Worm (Caenorhabditis elegans) whole organism, L4 larva: ENCODE results near the gene B0432.11.

Experiments
- F37D6.2 ChIP-seq: sonication (generic microtip); optimal IDR thresholded peaks from 2 replicates; lab custom pipeline; 2016; ENCODE audit warnings: mild to moderate bottlenecking, missing genetic modification characterization, missing compliant biosample characterization
- F49E8.2 ChIP-seq: sonication (generic microtip); optimal IDR thresholded peaks from 2 replicates; lab custom pipeline; 2016; ENCODE audit warnings: missing compliant biosample characterization, mild to moderate bottlenecking, missing genetic modification characterization, borderline replicate concordance
- T26A8.4 ChIP-seq: fragments of 200-800 bp; sonication (Bioruptor generic); IDR thresholded peaks from 2 replicates; pipeline ENCODE4 v1.3.6; 2022; ENCODE audit warnings: missing genetic modification characterization, missing compliant biosample characterization
- Y48G9A.11 ChIP-seq: fragments of 200-800 bp; sonication (Bioruptor generic); IDR thresholded peaks from 2 replicates; pipeline ENCODE4 v1.3.6; 2022; ENCODE audit warnings: missing genetic modification reagents, missing genetic modification characterization, missing compliant biosample characterization
- Y75B8A.6 ChIP-seq: fragments of 200-800 bp; sonication (Bioruptor generic); IDR thresholded peaks from 2 replicates; pipeline ENCODE4 v1.3.6; 2022; ENCODE audit warnings: missing genetic modification reagents, missing genetic modification characterization, missing compliant biosample characterization
- ZK546.5 ChIP-seq, 2 experiments: sonication (generic microtip); optimal IDR thresholded peaks; 2 replicates each; lab custom pipeline; 2017; ENCODE audit warnings: missing biosample characterization in 2 of 2, missing genetic modification characterization in 2 of 2
- aha-1 ChIP-seq: fragments of 150-350 bp; peaks from one replicate; lab custom pipeline; 2014; ENCODE audit warnings: missing biosample characterization, missing genetic modification characterization
- aly-2 ChIP-seq: sonication (generic microtip); optimal IDR thresholded peaks from 2 replicates; lab custom pipeline; 2018; ENCODE audit warnings: missing biosample characterization, missing genetic modification characterization
- attf-4 ChIP-seq: sonication (generic microtip); optimal IDR thresholded peaks from 3 replicates; lab custom pipeline; 2017; ENCODE audit warnings: missing biosample characterization, missing genetic modification characterization
- ceh-28 ChIP-seq: fragments of 150-350 bp; optimal IDR thresholded peaks from 2 replicates; lab custom pipeline; 2014; ENCODE audit warnings: missing biosample characterization, missing genetic modification reagents, missing genetic modification characterization
- ceh-32 ChIP-seq: sonication (generic microtip); optimal IDR thresholded peaks from 2 replicates; lab custom pipeline; 2016; ENCODE audit warnings: mild to moderate bottlenecking, missing genetic modification characterization, missing compliant biosample characterization; ENCODE audit not compliant: poor library complexity
- daf-12 ChIP-seq: fragments of 150-350 bp; optimal IDR thresholded peaks from 2 replicates; lab custom pipeline; 2014; ENCODE audit warnings: missing biosample characterization, missing genetic modification reagents, missing genetic modification characterization
- daf-19 ChIP-seq: fragments of 200-800 bp; sonication (Bioruptor generic); conservative IDR thresholded peaks from 2 replicates; pipeline ENCODE4 v1.3.6; 2022; ENCODE audit warnings: missing genetic modification characterization, missing compliant biosample characterization
- dmd-8 ChIP-seq: fragments of 200-800 bp; sonication (Bioruptor generic); IDR thresholded peaks from 2 replicates; pipeline ENCODE4 v1.3.6; 2022; ENCODE audit warnings: missing genetic modification characterization, missing compliant biosample characterization
- dpl-1 ChIP-seq: fragments of 150-350 bp; optimal IDR thresholded peaks from 2 replicates; lab custom pipeline; 2014; ENCODE audit warnings: missing biosample characterization, missing genetic modification reagents, missing genetic modification characterization
- egl-27 ChIP-seq: sonication (generic microtip); optimal IDR thresholded peaks from 3 replicates; lab custom pipeline; 2017; ENCODE audit warnings: missing biosample characterization, missing genetic modification reagents, missing genetic modification characterization
- fos-1 ChIP-seq: fragments of 150-350 bp; optimal IDR thresholded peaks from 2 replicates; lab custom pipeline; 2014; ENCODE audit warnings: missing biosample characterization, missing genetic modification characterization
- gei-8 ChIP-seq: fragments of 200-800 bp; sonication (Bioruptor generic); optimal IDR thresholded peaks from 2 replicates; lab custom pipeline; 2018; ENCODE audit warnings: mild to moderate bottlenecking, missing genetic modification characterization, missing compliant biosample characterization
- hlh-11 ChIP-seq: fragments of 200-800 bp; sonication (Bioruptor generic); optimal IDR thresholded peaks from 2 replicates; lab custom pipeline; 2018; ENCODE audit warnings: mild to moderate bottlenecking, missing genetic modification characterization, missing compliant biosample characterization
- hmg-1.1 ChIP-seq: fragments of 200-800 bp; sonication (Bioruptor generic); IDR thresholded peaks from 2 replicates; pipeline ENCODE4 v1.3.6; 2022; ENCODE audit warnings: missing genetic modification reagents, missing genetic modification characterization, missing compliant biosample characterization
- jun-1 ChIP-seq: fragments of 150-350 bp; optimal IDR thresholded peaks from 2 replicates; lab custom pipeline; 2014; ENCODE audit warnings: missing biosample characterization, missing genetic modification reagents, missing genetic modification characterization
- lim-7 ChIP-seq: fragments of 200-800 bp; sonication (Bioruptor generic); IDR thresholded peaks from 2 replicates; pipeline ENCODE4 v1.3.6; 2022; ENCODE audit warnings: missing genetic modification characterization, missing compliant biosample characterization
- lin-1 ChIP-seq: fragments of 200-800 bp; sonication (Bioruptor generic); IDR thresholded peaks from 2 replicates; pipeline ENCODE4 v1.3.6; 2022; ENCODE audit warnings: missing genetic modification reagents, missing genetic modification characterization, missing compliant biosample characterization
- lin-13 ChIP-seq: fragments of 150-350 bp; optimal IDR thresholded peaks from 2 replicates; lab custom pipeline; 2014; ENCODE audit warnings: missing biosample characterization, missing genetic modification reagents, missing genetic modification characterization
- lin-29 ChIP-seq: fragments of 200-800 bp; sonication (Bioruptor generic); IDR thresholded peaks from 2 replicates; pipeline ENCODE4 v1.3.6; 2022; ENCODE audit warnings: missing genetic modification reagents, missing genetic modification characterization, missing compliant biosample characterization
- lin-38 ChIP-seq: fragments of 200-800 bp; sonication (Bioruptor generic); IDR thresholded peaks from 2 replicates; pipeline ENCODE4 v1.3.6; 2022; ENCODE audit warnings: missing genetic modification reagents, missing genetic modification characterization, missing compliant biosample characterization
- lsy-2 ChIP-seq, 2 experiments: fragments of 150-350 bp in 1 of 2; sonication (generic microtip) in 1 of 2; optimal IDR thresholded peaks; 2 replicates each; lab custom pipeline; 2014 to 2017; ENCODE audit warnings: missing biosample characterization in 2 of 2, missing genetic modification characterization in 2 of 2
- mdl-1 ChIP-seq, 2 experiments: fragments of 150-350 bp in 1 of 2; sonication (generic microtip) in 1 of 2; optimal IDR thresholded peaks; 2 replicates each; lab custom pipeline; 2014 to 2017; ENCODE audit warnings: missing biosample characterization in 2 of 2, missing genetic modification characterization in 2 of 2
- mep-1 ChIP-seq: fragments of 150-350 bp; sonication (generic microtip); optimal IDR thresholded peaks from 3 replicates; lab custom pipeline; 2014; ENCODE audit warnings: missing biosample characterization, missing genetic modification characterization
- mxl-2 ChIP-seq: fragments of 200-800 bp; sonication (Bioruptor generic); conservative IDR thresholded peaks from 2 replicates; pipeline ENCODE4 v1.3.6; 2022; ENCODE audit warnings: missing genetic modification reagents, missing genetic modification characterization, missing compliant biosample characterization
- nhr-237 ChIP-seq: sonication (generic microtip); optimal IDR thresholded peaks from 2 replicates; lab custom pipeline; 2017; ENCODE audit warnings: missing biosample characterization, missing genetic modification characterization
- nhr-6 ChIP-seq: fragments of 150-350 bp; optimal IDR thresholded peaks from 2 replicates; lab custom pipeline; 2014; ENCODE audit warnings: missing biosample characterization, missing genetic modification characterization
- pha-4 ChIP-seq, 2 experiments: fragments of 150-350 bp in 1 of 2; fragments of 200-800 bp in 1 of 2; sonication (Bioruptor generic) in 1 of 2; IDR thresholded peaks in 1 of 2; optimal IDR thresholded peaks in 1 of 2; 2 replicates each; pipeline versions ENCODE4 v1.3.6 to Lab custom; 2014 to 2022; ENCODE audit warnings: missing genetic modification characterization in 2 of 2, missing genetic modification reagents in 2 of 2, missing biosample characterization in 1 of 2, missing compliant biosample characterization in 1 of 2
- pqm-1 ChIP-seq: sonication (generic microtip); optimal IDR thresholded peaks from 2 replicates; lab custom pipeline; 2017; ENCODE audit warnings: missing biosample characterization, missing genetic modification characterization
- rbr-2 ChIP-seq: sonication (generic microtip); optimal IDR thresholded peaks from 2 replicates; lab custom pipeline; 2016; ENCODE audit warnings: missing genotype, missing genetic modification characterization, missing compliant biosample characterization
- skn-1 ChIP-seq: fragments of 150-350 bp; optimal IDR thresholded peaks from 2 replicates; lab custom pipeline; 2014; ENCODE audit warnings: missing biosample characterization, missing genetic modification characterization
- snpc-1.2 ChIP-seq: fragments of 200-800 bp; sonication (Bioruptor generic); IDR thresholded peaks from 2 replicates; pipeline ENCODE4 v1.3.6; 2022; ENCODE audit warnings: missing genetic modification reagents, missing genetic modification characterization, missing compliant biosample characterization
- snpc-4 ChIP-seq: fragments of 150-350 bp; optimal IDR thresholded peaks from 2 replicates; lab custom pipeline; 2014; ENCODE audit warnings: missing biosample characterization, missing genetic modification characterization
- tra-1 ChIP-seq: fragments of 200-800 bp; sonication (Bioruptor generic); IDR thresholded peaks from 2 replicates; pipeline ENCODE4 v1.3.6; 2022; ENCODE audit warnings: missing genetic modification reagents, missing genetic modification characterization, missing compliant biosample characterization
- unc-130 ChIP-seq: sonication (generic microtip); optimal IDR thresholded peaks from 2 replicates; lab custom pipeline; 2016; ENCODE audit warnings: missing genetic modification reagents, missing genetic modification characterization, missing compliant biosample characterization
- zfp-3 ChIP-seq: fragments of 200-800 bp; sonication (Bioruptor generic); conservative IDR thresholded peaks from 2 replicates; pipeline ENCODE4 v1.3.6; 2022; ENCODE audit warnings: missing genetic modification reagents, missing genetic modification characterization, missing compliant biosample characterization
- zip-11 ChIP-seq: fragments of 200-800 bp; sonication (Bioruptor generic); IDR thresholded peaks from 2 replicates; pipeline ENCODE4 v1.3.6; 2022; ENCODE audit warnings: missing genetic modification characterization, missing compliant biosample characterization
- zip-2 ChIP-seq: fragments of 150-350 bp; optimal IDR thresholded peaks from 2 replicates; lab custom pipeline; 2014; ENCODE audit warnings: missing biosample characterization, missing genetic modification characterization
- ztf-7 ChIP-seq: fragments of 150-350 bp; optimal IDR thresholded peaks from 2 replicates; lab custom pipeline; 2014; ENCODE audit warnings: missing biosample characterization, missing genetic modification characterization

The B0432.11 gene

ce11 chrII:264053-264452, 30.5 kb downstream of the B0432.11 start, which contains the start of gene B0432.14:
Gene B0432.14, plus strand, starts transcription at chrII:264353.
- TF ChIP-seq mxl-2 (GFP tag; lab: Robert Waterston, UW) (no peak), nhr-237 (tag; lab: Kevin White, UChicago) (no peak), daf-19 (no peak), jun-1 (tag; lab: Kevin White, UChicago) (no peak), zip-2 (no peak), snpc-4 (tag; lab: Kevin White, UChicago) (no peak), ztf-7 (tag; lab: Kevin White, UChicago) (no peak), lin-38 (GFP tag; lab: Robert Waterston, UW) (no peak), F49E8.2 (tag; lab: Kevin White, UChicago) (no peak), aly-2 (tag; lab: Kevin White, UChicago) (no peak), ZK546.5 (tag; optimal IDR thresholded peaks at IDR 0.05; lab: Kevin White, UChicago) (no peak), lim-7 (GFP tag; lab: Robert Waterston, UW) (no peak), snpc-1.2 (no peak), ceh-32 (tag; lab: Kevin White, UChicago) (no peak), lin-1 (GFP tag; lab: Robert Waterston, UW) (no peak), tra-1 (GFP tag; lab: Robert Waterston, UW) (no peak)

- TF ChIP-seq dmd-8 (GFP tag; lab: Robert Waterston, UW): no peak
- TF ChIP-seq Y75B8A.6 (GFP tag; lab: Robert Waterston, UW): no peak
- TF ChIP-seq lsy-2 (tag; optimal IDR thresholded peaks at IDR 0.05; lab: Kevin White, UChicago): no peak
- TF ChIP-seq daf-12 (tag; lab: Kevin White, UChicago): no peak
Observed at ce11 chrII:263563-263962, 30.9 kb downstream of the B0432.11 start, which contains the start of gene scc-2. Gene scc-2, minus strand, starts transcription at chrII:263663.

- no peak for TF ChIP-seq mxl-2 (GFP tag; lab: Robert Waterston, UW)
Observed at ce11 chrII:257519-257918, 37.0 kb downstream of the B0432.11 start, which contains the start of gene cat-2. Gene cat-2, plus strand, starts transcription at chrII:257819.

ce11 chrII:255753-256152, 38.8 kb downstream of the B0432.11 start:
- TF ChIP-seq aha-1 (tag; lab: Kevin White, UChicago): peak; percentile 75
- TF ChIP-seq, all 104 proteins: peak for 1; not testable (repeated sequence) for 103

ce11 chrII:255124-255523, 39.4 kb downstream of the B0432.11 start:
- no peak for TF ChIP-seq ceh-32 (tag; lab: Kevin White, UChicago)
- peak; percentile 92 for TF ChIP-seq dpl-1 (GFP tag; lab: Kevin White, UChicago)
- TF ChIP-seq skn-1 (tag; lab: Kevin White, UChicago): peak; percentile 32
- TF ChIP-seq dmd-8 (GFP tag; lab: Robert Waterston, UW): 0 out of 2 replicates have a peak, but pooled peaks have one; percentile 16
- peak; percentile 89 for TF ChIP-seq zfp-3 (GFP tag; lab: Robert Waterston, UW)
- peak; percentile 84 for TF ChIP-seq F37D6.2 (tag; lab: Kevin White, UChicago)
- peak; percentile 87 for TF ChIP-seq hlh-11 (tag; lab: Kevin White, UChicago)
- TF ChIP-seq rbr-2: peak; percentile 93
- peak; percentile 79 for TF ChIP-seq lin-29 (GFP tag; lab: Robert Waterston, UW)
- no peak for TF ChIP-seq zip-11
- TF ChIP-seq unc-130 (GFP tag; lab: Kevin White, UChicago): peak; percentile 92
- no peak for TF ChIP-seq fos-1 (tag; lab: Kevin White, UChicago)
- TF ChIP-seq Y48G9A.11 (GFP tag; lab: Robert Waterston, UW): peak; percentile 83
- TF ChIP-seq ztf-7 (tag; lab: Kevin White, UChicago): peak; percentile 44
- peak; percentile 92 for TF ChIP-seq T26A8.4
- TF ChIP-seq mdl-1 (tag; optimal IDR thresholded peaks at IDR 0.05; lab: Kevin White, UChicago): peak; percentile 28 to 77
- TF ChIP-seq pha-4 (GFP tag; IDR thresholded peaks at IDR 0.05; lab: Robert Waterston, UW): peak; percentile 77
- no peak for TF ChIP-seq pha-4 (tag; optimal IDR thresholded peaks at IDR 0.05; lab: Kevin White, UChicago)
- peak; percentile 78 for TF ChIP-seq ceh-28 (tag; lab: Kevin White, UChicago)
- TF ChIP-seq pqm-1 (tag; lab: Kevin White, UChicago): peak; percentile 74
- TF ChIP-seq hmg-1.1: peak; percentile 92
- TF ChIP-seq attf-4 (tag; lab: Kevin White, UChicago): no peak
- TF ChIP-seq lin-13 (GFP tag; lab: Kevin White, UChicago): peak; percentile 96
- TF ChIP-seq aha-1 (tag; lab: Kevin White, UChicago): peak; percentile 99
- TF ChIP-seq mep-1: peak; percentile 98
- peak; percentile 97 for TF ChIP-seq nhr-6 (tag; lab: Kevin White, UChicago)
- TF ChIP-seq gei-8 (GFP tag; lab: Kevin White, UChicago): no peak
- TF ChIP-seq egl-27 (tag; lab: Kevin White, UChicago): no peak
